Fruit fly (Drosophila melanogaster) whole organism: ENCODE results near the gene CG11307.

Experiments
- CG8478 ChIP-seq: fragments of >200 bp; optimal IDR thresholded peaks from 2 replicates; lab custom pipeline; 2018; ENCODE audit warnings: inconsistent platforms
- pan ChIP-seq: fragments of >200 bp; optimal IDR thresholded peaks from 2 replicates; lab custom pipeline; 2017
- psq ChIP-seq: fragments of >200 bp; optimal IDR thresholded peaks from 2 replicates; lab custom pipeline; 2017

dm6 chr3L:21640815-21641214, 23.4 kb downstream of the CG11307 start, which contains the start of gene Atox1:
- TF ChIP-seq pan: no peak
- no peak for TF ChIP-seq psq (lab: Kevin White, UChicago)
- no peak for TF ChIP-seq CG8478 (lab: Kevin White, UChicago)
